Worm (Caenorhabditis elegans): ENCODE results near the gene cor-1.
A peak's percentile ranks its signal among the peaks of the same experiment; 100 is the strongest.

The cor-1 gene

ce11 chrIII:10214540-10214979 lies 34.4 kb upstream of the cor-1 start (continued):
- TF ChIP-seq unc-62 (GFP tag; optimal IDR thresholded peaks at IDR 0.05) (no peak), snpc-1.1 (tag; optimal IDR thresholded peaks at IDR 0.05; ENCODE audit: insufficient read depth) (peak; percentile 45), D2030.7 (GFP tag; IDR thresholded peaks at IDR 0.05) (0 out of 2 replicates have a peak, but pooled peaks have one; percentile 29), sptf-2 (GFP tag; optimal IDR thresholded peaks at IDR 0.05) (no peak), attf-6 (GFP tag; IDR thresholded peaks at IDR 0.05) (no peak), dox-1 (GFP tag; IDR thresholded peaks at IDR 0.05) (peak; percentile 72), nfyb-1 (GFP tag; IDR thresholded peaks at IDR 0.05) (peak; percentile 89), ceh-91 (GFP tag; IDR thresholded peaks at IDR 0.05) (no peak), lsy-27 (tag; optimal IDR thresholded peaks at IDR 0.05; ENCODE audit: borderline replicate concordance, insufficient read depth) (no peak), hsf-1 (GFP tag; IDR thresholded peaks at IDR 0.05) (peak; percentile 58; the same call in 1 of the 2 replicates), snpc-1.3 (tag; optimal IDR thresholded peaks at IDR 0.05; ENCODE audit: insufficient read depth) (no peak), gei-17 (GFP tag; optimal IDR thresholded peaks at IDR 0.05) (peak; percentile 49), lin-54 (GFP tag; optimal IDR thresholded peaks at IDR 0.05) (peak; percentile 73), ztf-26 (tag; optimal IDR thresholded peaks at IDR 0.05) (peak; percentile 68), chd-7 (tag; optimal IDR thresholded peaks at IDR 0.05) (peak; percentile 89), T26A5.8 (tag; optimal IDR thresholded peaks at IDR 0.05) (peak; percentile 22), egl-18 (GFP tag; IDR thresholded peaks at IDR 0.05) (0 out of 2 replicates have a peak, but pooled peaks have one; percentile 18), madf-3 (GFP tag; IDR thresholded peaks at IDR 0.05) (0 out of 2 replicates have a peak, but pooled peaks have one; percentile 45), F37B4.10 (GFP tag; IDR thresholded peaks at IDR 0.05) (0 out of 2 replicates have a peak, but pooled peaks have one; percentile 91), rpc-1 (optimal IDR thresholded peaks at IDR 0.05) (no peak), rpc-1 (tag; optimal IDR thresholded peaks at IDR 0.05) (no peak), aptf-2 (GFP tag; conservative IDR thresholded peaks at IDR 0.05) (no peak), zfh-2 (GFP tag; conservative IDR thresholded peaks at IDR 0.05) (no peak), hlh-26 (GFP tag; conservative IDR thresholded peaks at IDR 0.05) (no peak), nhr-179 (tag; optimal IDR thresholded peaks at IDR 0.05) (no peak), athp-1 (tag; optimal IDR thresholded peaks at IDR 0.05) (peak; percentile 92), madf-10 (tag; optimal IDR thresholded peaks at IDR 0.05) (peak; percentile 81), K12H6.12 (tag; optimal IDR thresholded peaks at IDR 0.05) (no peak), ztf-18 (tag; optimal IDR thresholded peaks at IDR 0.05) (peak; percentile 16), F39B2.1 (GFP tag; IDR thresholded peaks at IDR 0.05) (no peak), ceh-58 (GFP tag; IDR thresholded peaks at IDR 0.05) (0 out of 2 replicates have a peak, but pooled peaks have one; percentile 6), F23B12.7 (tag; optimal IDR thresholded peaks at IDR 0.05; ENCODE audit: insufficient read depth) (no peak), Y53G8AR.9 (GFP tag; conservative IDR thresholded peaks at IDR 0.05) (peak; percentile 96), T07F8.4 (tag; optimal IDR thresholded peaks at IDR 0.05) (no peak), ceh-40 (GFP tag; IDR thresholded peaks at IDR 0.05) (0 out of 2 replicates have a peak, but pooled peaks have one; percentile 38), Y56A3A.18 (GFP tag; IDR thresholded peaks at IDR 0.05) (peak; percentile 94), cebp-1 (GFP tag; IDR thresholded peaks at IDR 0.05) (peak; percentile 54; the same call in 1 of the 2 replicates), cebp-1 (tag; optimal IDR thresholded peaks at IDR 0.05) (peak; percentile 88), lir-1 (GFP tag; conservative IDR thresholded peaks at IDR 0.05) (peak; percentile 31; the same call in 1 of the 2 replicates), die-1 (tag; optimal IDR thresholded peaks at IDR 0.05) (peak; percentile 2), F10E7.11 (tag; optimal IDR thresholded peaks at IDR 0.05) (peak; percentile 75), Y95B8A.8 (GFP tag; IDR thresholded peaks at IDR 0.05) (peak; percentile 79), attf-3 (GFP tag; conservative IDR thresholded peaks at IDR 0.05) (0 out of 2 replicates have a peak, but pooled peaks have one; percentile 9), hmg-1.2 (GFP tag; IDR thresholded peaks at IDR 0.05) (peak; percentile 55), lin-35 (GFP tag; optimal IDR thresholded peaks at IDR 0.05) (peak in 1 of 3 experiments; percentile 71), egl-44 (GFP tag; IDR thresholded peaks at IDR 0.05) (no peak), snpc-3.4 (tag; optimal IDR thresholded peaks at IDR 0.05) (peak; percentile 69), somi-1 (GFP tag; optimal IDR thresholded peaks at IDR 0.05) (peak; percentile 73)
